Fruit fly (Drosophila melanogaster) whole organism: ENCODE results near the gene CG12057.
A peak's percentile ranks its signal among the peaks of the same experiment; 100 is the strongest.

Experiments used
- CG8478 ChIP-seq: fragments of >200 bp; optimal IDR thresholded peaks from 2 replicates; lab custom pipeline; 2018; ENCODE audit warnings: inconsistent platforms
- Dll ChIP-seq: fragments of >200 bp; optimal IDR thresholded peaks from 2 replicates; lab custom pipeline; 2017
- EcR ChIP-seq, 2 experiments: fragments of >200 bp; optimal IDR thresholded peaks; 2 replicates each; lab custom pipeline; 2017; ENCODE audit warnings: missing biosample characterization in 2 of 2, missing genetic modification characterization in 2 of 2, missing genetic modification reagents in 2 of 2
- pan ChIP-seq: fragments of >200 bp; optimal IDR thresholded peaks from 2 replicates; lab custom pipeline; 2017
- psq ChIP-seq: fragments of >200 bp; optimal IDR thresholded peaks from 2 replicates; lab custom pipeline; 2017
- usp ChIP-seq: fragments of >200 bp; optimal IDR thresholded peaks from 2 replicates; lab custom pipeline; 2017; ENCODE audit warnings: missing biosample characterization, missing genetic modification characterization, mixed read lengths

The CG12057 gene

dm6 chrX:9201866-9202681 lies 10.6 kb downstream of the CG12057 start:
- no peak for TF ChIP-seq pan (lab: Kevin White, UChicago)

DNA sequence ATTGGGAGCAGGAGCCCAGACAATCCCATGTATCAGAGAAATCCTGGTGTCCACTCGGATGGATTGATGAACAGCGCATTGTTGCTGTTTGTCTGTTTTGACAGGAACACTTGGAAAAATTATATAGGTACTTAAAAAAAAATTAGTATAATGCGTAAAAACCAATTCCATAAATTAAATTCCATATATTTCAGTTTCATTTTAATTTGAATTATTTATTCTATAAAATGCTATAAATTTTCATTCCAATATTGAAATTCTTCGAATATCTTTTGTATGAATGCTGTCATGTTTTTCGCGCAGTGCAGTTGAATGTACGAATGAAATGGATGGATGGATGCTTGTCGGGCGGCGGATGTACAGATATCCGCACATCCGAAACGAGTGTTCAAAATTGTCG lies 19.3 kb downstream of the CG12057 start, which contains the start of gene SmydA-9:
TSS of gene SmydA-9 (minus strand) at position 101 of the 400 bp plus-strand sequence.
- TF ChIP-seq psq (no peak), pan (lab: Kevin White, UChicago) (no peak), Dll (lab: Kevin White, UChicago) (no peak), EcR (GFP tag; optimal IDR thresholded peaks at IDR 0.05; lab: Kevin White, UChicago) (no peak), CG8478 (lab: Kevin White, UChicago) (no peak), usp (GFP tag; lab: Kevin White, UChicago) (no peak)

DNA sequence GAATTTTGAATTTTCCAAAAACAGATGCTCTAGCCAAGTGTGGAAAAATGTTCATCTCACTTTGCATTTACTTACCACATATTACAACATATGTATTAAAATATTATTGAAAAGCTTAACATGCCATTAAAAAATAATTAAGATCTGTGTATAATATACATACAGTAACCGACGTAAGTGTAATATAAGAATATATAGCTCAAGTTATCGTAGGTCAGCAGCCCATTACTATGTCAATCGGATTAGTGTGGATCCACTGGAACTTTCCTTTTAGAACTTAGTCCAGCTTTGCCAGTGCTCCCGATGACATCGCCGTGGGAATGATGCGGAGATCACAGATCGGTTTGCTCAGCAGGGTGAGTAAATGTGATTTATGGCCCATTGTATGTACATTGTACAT lies 23.1 kb downstream of the CG12057 start, which contains the start of gene Obp8a:
TSS of gene Obp8a (plus strand) at position 301 of the 400 bp plus-strand sequence.
- TF ChIP-seq usp (GFP tag; lab: Kevin White, UChicago) (no peak), EcR (GFP tag; optimal IDR thresholded peaks at IDR 0.05; lab: Kevin White, UChicago) (no peak), CG8478 (lab: Kevin White, UChicago) (no peak), psq (no peak), Dll (lab: Kevin White, UChicago) (no peak), pan (lab: Kevin White, UChicago) (no peak)

dm6 chrX:9215485-9215884 lies 24.0 kb downstream of the CG12057 start, which contains the start of gene CG15368:
Gene CG15368, plus strand, starts transcription at chrX:9215785.
- TF ChIP-seq CG8478 (lab: Kevin White, UChicago) (no peak), Dll (lab: Kevin White, UChicago) (no peak), usp (GFP tag; lab: Kevin White, UChicago) (no peak)

- TF ChIP-seq CG8478 (lab: Kevin White, UChicago): no peak
- no peak for TF ChIP-seq EcR (GFP tag; optimal IDR thresholded peaks at IDR 0.05; lab: Kevin White, UChicago)
- no peak for TF ChIP-seq psq
- TF ChIP-seq pan (lab: Kevin White, UChicago): no peak
- no peak for TF ChIP-seq Dll (lab: Kevin White, UChicago)
- TF ChIP-seq usp (GFP tag; lab: Kevin White, UChicago): no peak
Observed at dm6 chrX:9216572-9216971, 25.1 kb downstream of the CG12057 start, which contains the start of gene CG15369. Gene CG15369, plus strand, starts transcription at chrX:9216872.

DNA sequence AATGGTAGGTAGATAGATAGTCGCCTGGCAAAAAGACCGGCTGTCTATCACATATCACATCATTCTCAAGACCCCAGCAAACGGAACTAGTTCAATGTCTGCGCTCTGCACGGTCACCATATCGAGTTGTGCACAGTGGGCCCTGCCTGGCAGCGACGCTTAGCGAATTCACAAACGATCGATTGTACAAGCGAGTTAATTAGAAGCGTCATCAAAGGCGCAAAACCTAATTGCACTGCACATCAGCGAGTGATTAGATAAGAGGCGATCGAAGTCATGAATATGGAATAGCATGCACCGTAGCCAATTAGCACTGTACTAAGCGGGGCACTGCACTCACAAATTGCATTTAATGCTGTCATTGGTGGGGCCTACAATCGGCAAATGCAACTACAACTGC lies 29.0 kb downstream of the CG12057 start:
- TF ChIP-seq EcR (GFP tag; optimal IDR thresholded peaks at IDR 0.05; lab: Kevin White, UChicago) (peak in 1 of 2 experiments; percentile 48), usp (GFP tag; lab: Kevin White, UChicago) (no peak)

DNA sequence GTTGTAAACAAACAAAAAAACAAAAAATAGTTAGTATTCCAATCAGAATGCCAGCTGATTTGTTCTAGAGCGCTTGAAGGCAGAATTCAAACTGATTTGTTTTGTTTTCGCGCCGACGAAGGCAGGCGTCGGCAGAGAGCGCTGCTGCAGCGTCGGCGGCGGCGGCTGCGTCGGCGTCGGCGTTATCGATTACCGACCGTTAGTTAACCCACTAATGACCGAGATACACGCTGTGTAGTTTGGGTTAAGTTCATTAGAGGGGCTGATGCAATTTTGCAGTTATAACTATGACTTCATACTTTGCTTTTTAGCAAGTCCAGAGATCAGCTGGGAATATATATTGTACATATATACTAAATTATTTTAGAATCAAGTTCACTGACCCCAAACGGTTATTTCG lies 31.7 kb downstream of the CG12057 start, which contains the start of gene t:
TSS of gene t (minus strand) at position 76 of the 400 bp plus-strand sequence.
- no peak for TF ChIP-seq CG8478 (lab: Kevin White, UChicago)
- TF ChIP-seq Dll (lab: Kevin White, UChicago): no peak

- TF ChIP-seq EcR (GFP tag; optimal IDR thresholded peaks at IDR 0.05; lab: Kevin White, UChicago): no peak
- no peak for TF ChIP-seq pan (lab: Kevin White, UChicago)
- no peak for TF ChIP-seq psq
- TF ChIP-seq Dll (lab: Kevin White, UChicago): no peak
Observed at dm6 chrX:9224423-9224822, 33.0 kb downstream of the CG12057 start.

DNA sequence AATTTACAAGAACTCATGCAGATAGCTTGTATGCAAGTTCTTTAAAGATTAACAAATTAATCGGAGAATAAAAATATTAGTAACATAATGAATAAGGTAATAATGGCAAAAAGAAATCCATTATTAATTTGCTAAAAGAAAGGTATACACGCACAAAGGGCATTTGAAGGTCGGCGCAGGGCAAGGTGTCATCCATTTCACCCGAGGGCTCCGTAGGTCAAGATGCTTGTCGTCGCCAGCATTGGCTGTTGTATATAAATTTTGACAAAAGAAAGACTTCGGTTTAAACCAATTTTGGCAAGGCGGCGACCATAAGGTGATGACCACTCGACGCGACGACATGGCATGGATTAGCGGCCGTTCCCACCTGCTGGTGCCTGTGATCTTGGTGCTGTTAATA lies 33.7 kb downstream of the CG12057 start, which contains the start of gene CG15370:
TSS of gene CG15370 (plus strand) at position 301 of the 400 bp plus-strand sequence.
- TF ChIP-seq CG8478 (lab: Kevin White, UChicago) (no peak), Dll (lab: Kevin White, UChicago) (no peak), psq (no peak), usp (GFP tag; lab: Kevin White, UChicago) (no peak), EcR (GFP tag; optimal IDR thresholded peaks at IDR 0.05; lab: Kevin White, UChicago) (no peak), pan (lab: Kevin White, UChicago) (no peak)

dm6 chrX:9226837-9227236 lies 35.4 kb downstream of the CG12057 start, which contains the start of gene Gr8a:
Gene Gr8a, plus strand, starts transcription at chrX:9227137.
- TF ChIP-seq pan (lab: Kevin White, UChicago) (no peak), EcR (GFP tag; optimal IDR thresholded peaks at IDR 0.05; lab: Kevin White, UChicago) (no peak), Dll (lab: Kevin White, UChicago) (no peak), psq (no peak), CG8478 (lab: Kevin White, UChicago) (no peak), usp (GFP tag; lab: Kevin White, UChicago) (no peak)

dm6 chrX:9232199-9232598 lies 40.7 kb downstream of the CG12057 start, which contains the start of gene CG12121:
Gene CG12121, minus strand, starts transcription at chrX:9232378.
- TF ChIP-seq EcR (GFP tag; optimal IDR thresholded peaks at IDR 0.05; lab: Kevin White, UChicago) (no peak), pan (lab: Kevin White, UChicago) (no peak), Dll (lab: Kevin White, UChicago) (no peak), CG8478 (lab: Kevin White, UChicago) (no peak), usp (GFP tag; lab: Kevin White, UChicago) (no peak), psq (no peak)

dm6 chrX:9236485-9236884 lies 45.0 kb downstream of the CG12057 start, which contains the start of gene Ir8a:
Gene Ir8a, minus strand, starts transcription at chrX:9236585.
- TF ChIP-seq EcR (GFP tag; optimal IDR thresholded peaks at IDR 0.05; lab: Kevin White, UChicago) (no peak), Dll (lab: Kevin White, UChicago) (no peak), pan (lab: Kevin White, UChicago) (no peak), usp (GFP tag; lab: Kevin White, UChicago) (no peak), CG8478 (lab: Kevin White, UChicago) (no peak), psq (no peak)
